Worm (Caenorhabditis elegans) whole organism, L4/young adult: Measurements from ENCODE around the gene T01D1.8.

Experiments
- W03F9.2 ChIP-seq: fragments of 150-350 bp; optimal IDR thresholded peaks from 2 replicates; lab custom pipeline; 2014; ENCODE audit warnings: missing biosample characterization, missing genetic modification characterization
- dao-5 ChIP-seq: sonication (generic microtip); optimal IDR thresholded peaks from 2 replicates; lab custom pipeline; 2016; ENCODE audit warnings: missing genotype, missing genetic modification characterization, moderate library complexity, missing compliant biosample characterization
- him-1 ChIP-seq: sonication (generic microtip); optimal IDR thresholded peaks from 2 replicates; lab custom pipeline; 2016; ENCODE audit warnings: missing genotype, missing genetic modification reagents, missing genetic modification characterization, missing compliant biosample characterization

- TF ChIP-seq W03F9.2 (tag; lab: Kevin White, UChicago) (no peak), him-1 (tag; lab: Kevin White, UChicago) (no peak), dao-5 (tag; lab: Kevin White, UChicago) (no peak)
These were observed 28.4 kb upstream of the T01D1.8 start for ce11 chrII:158004-158731.
